Worm (Caenorhabditis elegans) whole organism, early embryonic: ENCODE data around the gene irld-66.

Experiments
- B0310.2 ChIP-seq: sonication (generic microtip); optimal IDR thresholded peaks from 2 replicates; lab custom pipeline; 2016; ENCODE audit warnings: mild to moderate bottlenecking, missing genetic modification characterization, missing compliant biosample characterization
- F13C5.2 ChIP-seq: sonication (generic microtip); optimal IDR thresholded peaks from 2 replicates; lab custom pipeline; 2017; ENCODE audit warnings: mild to moderate bottlenecking, missing genetic modification characterization, inconsistent platforms, missing compliant biosample characterization
- aly-1 ChIP-seq: sonication (generic microtip); optimal IDR thresholded peaks from 2 replicates; lab custom pipeline; 2016; ENCODE audit warnings: missing genetic modification characterization, missing compliant biosample characterization
- ama-1 ChIP-seq: fragments of 150-350 bp; optimal IDR thresholded peaks from 2 replicates; lab custom pipeline; 2014
- ceh-13 ChIP-seq: fragments of 200-800 bp; sonication (Bioruptor generic); optimal IDR thresholded peaks from 2 replicates; lab custom pipeline; 2018; ENCODE audit warnings: mild to moderate bottlenecking, missing genetic modification characterization, missing compliant biosample characterization
- ceh-36 ChIP-seq: sonication (generic microtip); optimal IDR thresholded peaks from 2 replicates; lab custom pipeline; 2016; ENCODE audit warnings: missing genetic modification characterization, inconsistent platforms, missing compliant biosample characterization
- ets-7 ChIP-seq: sonication (generic microtip); optimal IDR thresholded peaks from 2 replicates; lab custom pipeline; 2016; ENCODE audit warnings: missing genotype, missing genetic modification characterization, missing compliant biosample characterization
- flt-1 ChIP-seq: fragments of 200-800 bp; sonication (Bioruptor generic); IDR thresholded peaks from 2 replicates; pipeline ENCODE4 v1.3.6; 2022; ENCODE audit warnings: missing genetic modification characterization, missing compliant biosample characterization
- hmbx-1 ChIP-seq: sonication (generic microtip); optimal IDR thresholded peaks from 2 replicates; lab custom pipeline; 2016; ENCODE audit warnings: mild to moderate bottlenecking, missing genetic modification characterization, missing compliant biosample characterization
- hmg-4 ChIP-seq: fragments of 200-800 bp; sonication (Bioruptor generic); optimal IDR thresholded peaks from 2 replicates; lab custom pipeline; 2018; ENCODE audit warnings: mild to moderate bottlenecking, missing genetic modification characterization, missing compliant biosample characterization
- hnd-1 ChIP-seq: sonication (generic microtip); optimal IDR thresholded peaks from 2 replicates; lab custom pipeline; 2016; ENCODE audit warnings: missing genetic modification characterization, missing compliant biosample characterization
- pes-1 ChIP-seq: fragments of 200-800 bp; sonication (Bioruptor generic); IDR thresholded peaks from 2 replicates; pipeline ENCODE4 v1.3.6; 2022; ENCODE audit warnings: missing genetic modification reagents, missing genetic modification characterization, missing compliant biosample characterization
- scrt-1 ChIP-seq: fragments of 200-800 bp; sonication (Bioruptor generic); IDR thresholded peaks from 2 replicates; pipeline ENCODE4 v1.3.6; 2022; ENCODE audit warnings: missing genetic modification characterization, missing compliant biosample characterization
- sea-1 ChIP-seq: fragments of 200-800 bp; sonication (Bioruptor generic); conservative IDR thresholded peaks from 2 replicates; pipeline ENCODE4 v1.3.6; 2022; ENCODE audit warnings: missing genetic modification characterization, missing compliant biosample characterization
- tbx-11 ChIP-seq: fragments of 200-800 bp; sonication (Bioruptor generic); IDR thresholded peaks from 2 replicates; pipeline ENCODE4 v1.3.6; 2022; ENCODE audit warnings: missing genetic modification characterization, missing compliant biosample characterization
- tbx-37 ChIP-seq: fragments of 200-800 bp; sonication (Bioruptor generic); conservative IDR thresholded peaks from 2 replicates; pipeline ENCODE4 v1.3.6; 2022; ENCODE audit warnings: missing genetic modification reagents, missing genetic modification characterization, missing compliant biosample characterization
- tra-4 ChIP-seq: sonication (generic microtip); optimal IDR thresholded peaks from 2 replicates; lab custom pipeline; 2017; ENCODE audit warnings: missing genetic modification characterization, missing compliant biosample characterization

Gene irld-66

DNA sequence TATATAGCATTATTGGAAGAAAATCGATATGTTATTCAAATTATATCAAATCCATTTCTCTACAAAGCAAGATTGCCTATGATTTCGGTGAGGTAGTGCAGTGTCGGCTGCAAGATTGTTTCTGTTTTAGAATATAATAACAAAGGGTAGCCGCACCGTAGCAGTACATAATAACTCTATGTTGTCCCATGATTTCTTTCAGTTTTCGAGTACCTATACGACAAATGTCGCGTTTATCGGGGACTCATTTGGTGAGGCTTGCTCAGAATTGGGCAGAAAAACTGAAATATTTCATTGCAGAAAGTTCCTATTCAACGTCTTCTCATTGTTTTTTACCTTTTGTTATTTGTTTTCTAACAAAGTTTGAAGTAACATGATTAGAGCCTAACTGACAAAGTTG, 5.8 kb upstream of the irld-66 start, which contains the start of gene srw-79:
TSS of gene srw-79 (plus strand) at position 301 of the 400 bp plus-strand sequence.
- TF ChIP-seq hmbx-1 (tag; lab: Kevin White, UChicago) (no peak), ets-7 (tag; lab: Kevin White, UChicago) (no peak), scrt-1 (GFP tag; lab: Robert Waterston, UW) (no peak), ceh-13 (GFP tag; lab: Kevin White, UChicago) (no peak), F13C5.2 (tag; lab: Kevin White, UChicago) (no peak), pes-1 (no peak), sea-1 (GFP tag; lab: Robert Waterston, UW) (no peak), B0310.2 (tag; lab: Kevin White, UChicago) (no peak), ama-1 (lab: Kevin White, UChicago) (no peak), tbx-11 (no peak), tra-4 (tag; lab: Kevin White, UChicago) (no peak), aly-1 (tag; lab: Kevin White, UChicago) (no peak), hnd-1 (tag; lab: Kevin White, UChicago) (no peak), flt-1 (GFP tag; lab: Robert Waterston, UW) (no peak), tbx-37 (no peak)

DNA sequence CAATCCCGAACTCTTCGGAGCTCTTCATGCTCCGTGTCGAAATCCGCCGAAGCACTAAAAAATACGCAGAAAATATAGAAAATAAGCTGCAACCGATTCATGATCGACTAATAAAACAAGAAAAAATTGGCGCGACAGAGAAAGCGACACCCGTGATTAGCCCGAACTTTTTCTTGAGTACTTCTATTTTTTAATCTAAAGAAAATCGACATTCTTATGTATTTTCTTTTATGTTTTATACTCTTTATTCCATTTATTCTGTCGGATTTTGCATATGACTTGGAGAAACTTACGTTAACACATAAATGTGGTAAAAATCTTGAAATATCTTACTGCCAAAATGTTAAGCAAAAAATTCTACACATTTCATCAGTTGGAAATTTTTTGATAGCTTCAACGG, 3.3 kb upstream of the irld-66 start, which contains the start of the genes irld-50 and irld-49:
TSS of gene irld-50 (minus strand) at position 101 of the 400 bp plus-strand sequence.
TSS of gene irld-49 (plus strand) at position 211 of the 400 bp plus-strand sequence.
- TF ChIP-seq tra-4 (tag; lab: Kevin White, UChicago) = no peak
- TF ChIP-seq F13C5.2 (tag; lab: Kevin White, UChicago) = no peak
- no peak for TF ChIP-seq ets-7 (tag; lab: Kevin White, UChicago)
- TF ChIP-seq aly-1 (tag; lab: Kevin White, UChicago) = no peak
- no peak for TF ChIP-seq hnd-1 (tag; lab: Kevin White, UChicago)
- no peak for TF ChIP-seq ceh-13 (GFP tag; lab: Kevin White, UChicago)
- TF ChIP-seq hmbx-1 (tag; lab: Kevin White, UChicago) = no peak
- no peak for TF ChIP-seq sea-1 (GFP tag; lab: Robert Waterston, UW)
- TF ChIP-seq pes-1 = no peak
- no peak for TF ChIP-seq tbx-37
- TF ChIP-seq hmg-4 (GFP tag; lab: Kevin White, UChicago) = no peak
- no peak for TF ChIP-seq ama-1 (lab: Kevin White, UChicago)
- no peak for TF ChIP-seq ceh-36
- TF ChIP-seq flt-1 (GFP tag; lab: Robert Waterston, UW) = no peak
- TF ChIP-seq tbx-11 = no peak
- no peak for TF ChIP-seq B0310.2 (tag; lab: Kevin White, UChicago)
- no peak for TF ChIP-seq scrt-1 (GFP tag; lab: Robert Waterston, UW)

DNA sequence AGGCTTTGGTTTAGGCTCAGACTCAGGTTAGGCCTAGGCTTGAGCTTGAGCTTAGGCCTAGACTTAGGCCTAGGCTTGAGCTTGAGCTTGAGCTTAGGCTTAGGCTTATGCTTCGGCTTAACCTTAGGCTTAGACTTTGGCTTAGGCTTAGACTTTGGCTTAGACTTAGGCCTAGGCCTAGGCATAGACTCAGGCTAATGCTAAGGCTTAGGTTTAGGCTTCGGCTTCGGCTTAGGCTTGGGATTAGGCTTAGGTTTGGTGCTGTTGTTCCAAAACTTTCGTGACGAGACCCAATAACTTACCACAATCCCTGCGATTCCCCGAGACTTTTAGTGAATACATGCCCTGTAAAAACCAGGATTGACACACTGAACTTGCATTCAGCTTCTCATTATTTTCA, 966 bp downstream of the irld-66 start:
- peak; percentile 52 for TF ChIP-seq ceh-36
- TF ChIP-seq aly-1 (tag; lab: Kevin White, UChicago) = no peak

ce11 chrII:2937852-2938251, 2.8 kb downstream of the irld-66 start, which contains the start of gene irld-65:
irld-65 (minus strand) TSS chrII:2937952.
- TF ChIP-seq F13C5.2 (tag; lab: Kevin White, UChicago) (no peak), hmbx-1 (tag; lab: Kevin White, UChicago) (no peak), scrt-1 (GFP tag; lab: Robert Waterston, UW) (no peak), ets-7 (tag; lab: Kevin White, UChicago) (no peak), pes-1 (no peak), tra-4 (tag; lab: Kevin White, UChicago) (no peak), B0310.2 (tag; lab: Kevin White, UChicago) (no peak), hmg-4 (GFP tag; lab: Kevin White, UChicago) (no peak), ama-1 (lab: Kevin White, UChicago) (no peak), aly-1 (tag; lab: Kevin White, UChicago) (no peak), tbx-37 (no peak), ceh-13 (GFP tag; lab: Kevin White, UChicago) (no peak), flt-1 (GFP tag; lab: Robert Waterston, UW) (no peak), sea-1 (GFP tag; lab: Robert Waterston, UW) (no peak), tbx-11 (no peak), ceh-36 (no peak), hnd-1 (tag; lab: Kevin White, UChicago) (no peak)

- no peak for TF ChIP-seq tbx-11
- TF ChIP-seq tbx-37 = no peak
- TF ChIP-seq aly-1 (tag; lab: Kevin White, UChicago) = no peak
- no peak for TF ChIP-seq hnd-1 (tag; lab: Kevin White, UChicago)
- no peak for TF ChIP-seq B0310.2 (tag; lab: Kevin White, UChicago)
These were observed 6.3 kb downstream of the irld-66 start, which contains the start of gene irld-67 for ce11 chrII:2934354-2934753. irld-67 (minus strand) TSS chrII:2934454.

DNA sequence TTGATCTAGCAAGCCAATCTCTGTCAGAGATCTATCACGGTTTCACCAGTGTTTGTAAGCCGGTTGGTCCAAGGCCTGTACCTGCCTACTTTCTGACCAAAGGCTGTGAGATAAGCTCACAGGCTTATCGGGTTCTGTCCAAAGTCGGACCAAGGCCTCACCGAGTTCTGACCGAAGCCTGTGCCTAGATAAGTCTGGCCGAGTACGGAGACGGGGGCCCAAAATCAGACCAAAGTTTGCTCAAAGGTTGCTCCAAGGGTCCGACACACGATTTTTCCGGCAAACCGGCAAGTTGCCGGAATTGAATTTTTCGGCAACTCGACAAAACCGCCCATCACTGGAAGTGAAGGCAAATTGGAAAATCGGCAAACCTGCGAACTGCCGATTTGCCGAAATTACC, 9.1 kb downstream of the irld-66 start:
- TF ChIP-seq F13C5.2 (tag; lab: Kevin White, UChicago) (no peak), tra-4 (tag; lab: Kevin White, UChicago) (no peak), hnd-1 (tag; lab: Kevin White, UChicago) (no peak), ceh-36 (no peak)

ce11 chrII:2930499-2930898, 10.1 kb downstream of the irld-66 start, which contains the start of the genes irld-64 and irld-63:
irld-64 (minus strand) TSS chrII:2930599.
irld-63 (plus strand) TSS chrII:2930728.
- TF ChIP-seq ama-1 (lab: Kevin White, UChicago) (no peak), tra-4 (tag; lab: Kevin White, UChicago) (no peak), hmbx-1 (tag; lab: Kevin White, UChicago) (no peak), B0310.2 (tag; lab: Kevin White, UChicago) (no peak), hnd-1 (tag; lab: Kevin White, UChicago) (no peak), ceh-36 (no peak), aly-1 (tag; lab: Kevin White, UChicago) (no peak), pes-1 (no peak), scrt-1 (GFP tag; lab: Robert Waterston, UW) (no peak), tbx-37 (no peak), sea-1 (GFP tag; lab: Robert Waterston, UW) (no peak), ets-7 (tag; lab: Kevin White, UChicago) (no peak), F13C5.2 (tag; lab: Kevin White, UChicago) (no peak), ceh-13 (GFP tag; lab: Kevin White, UChicago) (no peak)
